Worm (Caenorhabditis elegans): Measurements from ENCODE around the gene cyn-2.

- TF ChIP-seq F13H6.1 (tag; optimal IDR thresholded peaks at IDR 0.05) (no peak), ztf-4 (tag; optimal IDR thresholded peaks at IDR 0.05) (no peak), nhr-11 (tag; optimal IDR thresholded peaks at IDR 0.05) (no peak), aly-2 (tag; optimal IDR thresholded peaks at IDR 0.05) (no peak), nhr-10 (tag; optimal IDR thresholded peaks at IDR 0.05) (no peak), lsy-2 (tag; optimal IDR thresholded peaks at IDR 0.05) (no peak), nhr-12 (tag; optimal IDR thresholded peaks at IDR 0.05) (no peak), peb-1 (tag; optimal IDR thresholded peaks at IDR 0.05) (no peak), crh-2 (tag; optimal IDR thresholded peaks at IDR 0.05) (no peak), nhr-77 (tag; optimal IDR thresholded peaks at IDR 0.05) (no peak), unc-62 (GFP tag; optimal IDR thresholded peaks at IDR 0.05) (no peak)
Measured at ce11 chrIII:13659028-13659427, 33.4 kb upstream of the cyn-2 start.
